Fruit fly (Drosophila melanogaster) whole organism, embryonic: Measurements from ENCODE around the gene eEF1alpha2.
A peak's percentile ranks its signal among the peaks of the same experiment; 100 is the strongest.

Experiments
- Awh ChIP-seq: fragments of 200-800 bp; sonication (Bioruptor generic); IDR thresholded peaks from 2 replicates; pipeline ENCODE4, ENCODE4 v1.3.6; 2022; ENCODE audit warnings: missing biosample characterization, missing genetic modification characterization
- CG1024 ChIP-seq: fragments of 200-800 bp; sonication (Bioruptor generic); IDR thresholded peaks from 2 replicates; pipeline ENCODE4 v1.3.6; 2022; ENCODE audit warnings: missing biosample characterization, missing genetic modification characterization
- CG12104 ChIP-seq: fragments of 200-800 bp; sonication (Bioruptor generic); optimal IDR thresholded peaks from 3 replicates; lab custom pipeline; 2016; ENCODE audit warnings: missing biosample characterization, missing genetic modification characterization
- CG14050 ChIP-seq: fragments of 200-800 bp; sonication (Bioruptor generic); IDR thresholded peaks from 3 replicates; pipeline ENCODE4 v1.3.6; 2022; ENCODE audit warnings: missing biosample characterization, missing genetic modification characterization
- CG15269 ChIP-seq: fragments of 200-800 bp; sonication (Bioruptor generic); optimal IDR thresholded peaks from 2 replicates; lab custom pipeline; 2018; ENCODE audit warnings: missing biosample characterization, mild to moderate bottlenecking, missing genetic modification characterization, moderate library complexity
- CG17612 ChIP-seq: fragments of 200-800 bp; sonication (Bioruptor generic); IDR thresholded peaks from 2 replicates; pipeline ENCODE4 v1.3.6; 2022; ENCODE audit warnings: missing biosample characterization, missing genetic modification characterization
- CG17912 ChIP-seq: fragments of 200-800 bp; sonication (Bioruptor generic); optimal IDR thresholded peaks from 2 replicates; lab custom pipeline; 2018; ENCODE audit warnings: missing biosample characterization, mild to moderate bottlenecking, missing genetic modification characterization
- CG2120 ChIP-seq: fragments of 200-800 bp; sonication (Bioruptor generic); optimal IDR thresholded peaks from 3 replicates; lab custom pipeline; 2016; ENCODE audit warnings: missing biosample characterization, missing genetic modification characterization
- CG2678 ChIP-seq: fragments of 200-800 bp; sonication (Bioruptor generic); optimal IDR thresholded peaks from 3 replicates; lab custom pipeline; 2019; ENCODE audit warnings: missing biosample characterization, mild to moderate bottlenecking, missing genetic modification characterization, moderate library complexity
- CG31365 ChIP-seq: fragments of 200-800 bp; sonication (Bioruptor generic); optimal IDR thresholded peaks from 2 replicates; lab custom pipeline; 2018; ENCODE audit warnings: missing biosample characterization, mild to moderate bottlenecking, missing genetic modification characterization
- CG43689 ChIP-seq: fragments of 200-800 bp; sonication (Bioruptor generic); IDR thresholded peaks from 2 replicates; pipeline ENCODE4 v1.3.6; 2022; ENCODE audit warnings: missing biosample characterization, missing genetic modification characterization
- CG4404 ChIP-seq: fragments of 200-800 bp; sonication (Bioruptor generic); IDR thresholded peaks from 2 replicates; pipeline ENCODE4 v1.3.6; 2022; ENCODE audit warnings: missing biosample characterization, missing genetic modification characterization
- CG4424 ChIP-seq: fragments of 200-800 bp; sonication (Bioruptor generic); optimal IDR thresholded peaks from 3 replicates; lab custom pipeline; 2016; ENCODE audit warnings: missing biosample characterization, missing genetic modification characterization
- CG4617 ChIP-seq: fragments of 200-800 bp; sonication (Bioruptor generic); optimal IDR thresholded peaks from 3 replicates; lab custom pipeline; 2016; ENCODE audit warnings: missing biosample characterization, missing genetic modification characterization, borderline replicate concordance
- CG5953 ChIP-seq: fragments of 200-800 bp; sonication (Bioruptor generic); IDR thresholded peaks from 2 replicates; pipeline ENCODE4 v1.3.6; 2022; ENCODE audit warnings: missing biosample characterization, missing genetic modification characterization
- CG6175 ChIP-seq: fragments of 200-800 bp; sonication (Bioruptor generic); IDR thresholded peaks from 3 replicates; pipeline ENCODE4 v1.3.6; 2022; ENCODE audit warnings: missing biosample characterization, missing genetic modification characterization
- CG6272 ChIP-seq: fragments of 200-800 bp; sonication (Bioruptor generic); IDR thresholded peaks from 2 replicates; pipeline ENCODE4 v1.3.6; 2022; ENCODE audit warnings: missing biosample characterization, missing genetic modification characterization
- CG6654 ChIP-seq: fragments of 200-800 bp; sonication (Bioruptor generic); optimal IDR thresholded peaks from 2 replicates; lab custom pipeline; 2017; ENCODE audit warnings: missing biosample characterization, mild to moderate bottlenecking, missing genetic modification characterization
- CG9215 ChIP-seq: fragments of 200-800 bp; sonication (Bioruptor generic); IDR thresholded peaks from 2 replicates; pipeline ENCODE4 v1.3.6; 2022; ENCODE audit warnings: missing biosample characterization, missing genetic modification characterization
- CG9932 ChIP-seq: fragments of 200-800 bp; sonication (Bioruptor generic); IDR thresholded peaks from 2 replicates; pipeline ENCODE4 v1.3.6; 2022; ENCODE audit warnings: missing biosample characterization, missing genetic modification characterization
- Camta ChIP-seq: fragments of 200-800 bp; sonication (Bioruptor generic); optimal IDR thresholded peaks from 2 replicates; lab custom pipeline; 2016; ENCODE audit warnings: missing biosample characterization, missing genetic modification characterization
- Hand ChIP-seq: fragments of 200-800 bp; sonication (Bioruptor generic); optimal IDR thresholded peaks from 2 replicates; lab custom pipeline; 2017; ENCODE audit warnings: mild to moderate bottlenecking, missing biosample characterization, missing genetic modification reagents, missing genetic modification characterization
- Hmx ChIP-seq: fragments of 200-800 bp; sonication (Bioruptor generic); optimal IDR thresholded peaks from 2 replicates; lab custom pipeline; 2016; ENCODE audit warnings: missing biosample characterization, missing genetic modification characterization
- Hr3 ChIP-seq: fragments of 200-800 bp; sonication (Bioruptor generic); optimal IDR thresholded peaks from 3 replicates; lab custom pipeline; 2016; ENCODE audit warnings: missing biosample characterization, missing genetic modification characterization
- Hr39 ChIP-seq: fragments of >200 bp; optimal IDR thresholded peaks from 2 replicates; lab custom pipeline; 2017
- Jarid2 ChIP-seq: fragments of 200-800 bp; sonication (Bioruptor generic); optimal IDR thresholded peaks from 3 replicates; lab custom pipeline; 2017; ENCODE audit warnings: mild to moderate bottlenecking, missing biosample characterization, missing genetic modification reagents, missing genetic modification characterization
- Mes4 ChIP-seq: fragments of 200-800 bp; sonication (Bioruptor generic); optimal IDR thresholded peaks from 2 replicates; lab custom pipeline; 2016; ENCODE audit warnings: missing biosample characterization, missing genetic modification characterization
- Oli ChIP-seq: fragments of 200-800 bp; sonication (Bioruptor generic); optimal IDR thresholded peaks from 2 replicates; lab custom pipeline; 2018; ENCODE audit warnings: missing biosample characterization, mild to moderate bottlenecking, missing genetic modification characterization, moderate library complexity
- Sin3A ChIP-seq: fragments of >200 bp; optimal IDR thresholded peaks from 2 replicates; lab custom pipeline; 2018
- Spps ChIP-seq: fragments of 200-800 bp; sonication (Bioruptor generic); optimal IDR thresholded peaks from 2 replicates; lab custom pipeline; 2018; ENCODE audit warnings: missing biosample characterization, mild to moderate bottlenecking, missing genetic modification characterization
- YL-1 ChIP-seq: fragments of 200-800 bp; sonication (Bioruptor generic); optimal IDR thresholded peaks from 3 replicates; lab custom pipeline; 2017; ENCODE audit warnings: missing biosample characterization, mild to moderate bottlenecking, missing genetic modification characterization
- ac ChIP-seq: fragments of 200-800 bp; sonication (Bioruptor generic); optimal IDR thresholded peaks from 3 replicates; lab custom pipeline; 2017; ENCODE audit warnings: missing biosample characterization, mild to moderate bottlenecking, missing genetic modification characterization
- amos ChIP-seq: fragments of 200-800 bp; sonication (Bioruptor generic); IDR thresholded peaks from 2 replicates; pipeline ENCODE4 v1.3.6; 2022; ENCODE audit warnings: missing biosample characterization, missing genetic modification characterization; ENCODE audit not compliant: partially characterized antibody
- ase ChIP-seq: fragments of 200-800 bp; sonication (Bioruptor generic); IDR thresholded peaks from 3 replicates; pipeline ENCODE4 v1.3.6; 2022; ENCODE audit warnings: missing biosample characterization, missing genetic modification characterization
- az2 ChIP-seq: fragments of 200-800 bp; sonication (Bioruptor generic); optimal IDR thresholded peaks from 3 replicates; lab custom pipeline; 2016; ENCODE audit warnings: missing biosample characterization, missing genetic modification characterization
- bbx ChIP-seq: fragments of 200-800 bp; sonication (Bioruptor generic); IDR thresholded peaks from 2 replicates; pipeline ENCODE4 v1.3.6; 2022; ENCODE audit warnings: missing biosample characterization, missing genetic modification characterization; ENCODE audit not compliant: partially characterized antibody
- gce ChIP-seq: fragments of 200-800 bp; sonication (Bioruptor generic); IDR thresholded peaks from 3 replicates; pipeline ENCODE4 v1.3.6; 2022; ENCODE audit warnings: missing biosample characterization, missing genetic modification characterization
- gcm2 ChIP-seq: fragments of 200-800 bp; sonication (Bioruptor generic); optimal IDR thresholded peaks from 2 replicates; lab custom pipeline; 2016; ENCODE audit warnings: missing biosample characterization, missing genetic modification characterization
- gsb ChIP-seq: fragments of 200-800 bp; sonication (Bioruptor generic); IDR thresholded peaks from 2 replicates; pipeline ENCODE4 v1.3.6; 2022; ENCODE audit warnings: missing biosample characterization, missing genetic modification characterization
- hkb ChIP-seq, 2 experiments: fragments of 200-800 bp in 1 of 2; fragments of >200 bp in 1 of 2; sonication (Bioruptor generic) in 1 of 2; IDR thresholded peaks in 1 of 2; optimal IDR thresholded peaks in 1 of 2; 2 replicates each; pipeline versions ENCODE4 v1.3.6 to Lab custom; 2017 to 2022; ENCODE audit warnings: missing biosample characterization in 1 of 2, missing genetic modification characterization in 1 of 2
- jing ChIP-seq: fragments of 200-800 bp; sonication (Bioruptor generic); optimal IDR thresholded peaks from 2 replicates; lab custom pipeline; 2018; ENCODE audit warnings: missing biosample characterization, mild to moderate bottlenecking, missing genetic modification characterization
- ken ChIP-seq: fragments of 200-800 bp; sonication (Bioruptor generic); IDR thresholded peaks from 3 replicates; pipeline ENCODE4 v1.3.6; 2022; ENCODE audit warnings: missing biosample characterization, missing genetic modification characterization
- lilli ChIP-seq: fragments of 200-800 bp; sonication (Bioruptor generic); optimal IDR thresholded peaks from 3 replicates; lab custom pipeline; 2016; ENCODE audit warnings: missing biosample characterization, missing genetic modification characterization
- otp ChIP-seq: fragments of 200-800 bp; sonication (Bioruptor generic); IDR thresholded peaks from 3 replicates; pipeline ENCODE4, ENCODE4 v1.3.6; 2022; ENCODE audit warnings: missing biosample characterization, missing genetic modification characterization
- pfk ChIP-seq: fragments of 200-800 bp; sonication (Bioruptor generic); optimal IDR thresholded peaks from 2 replicates; lab custom pipeline; 2018; ENCODE audit warnings: missing biosample characterization, mild to moderate bottlenecking, missing genetic modification characterization, moderate library complexity
- phol ChIP-seq: fragments of 200-800 bp; sonication (Bioruptor generic); optimal IDR thresholded peaks from 3 replicates; lab custom pipeline; 2018; ENCODE audit warnings: missing biosample characterization, mild to moderate bottlenecking, missing genetic modification characterization, moderate library complexity
- salm ChIP-seq: fragments of 200-800 bp; sonication (Bioruptor generic); optimal IDR thresholded peaks from 2 replicates; lab custom pipeline; 2018; ENCODE audit warnings: missing biosample characterization, mild to moderate bottlenecking, missing genetic modification characterization
- scrt ChIP-seq: fragments of 200-800 bp; sonication (Bioruptor generic); optimal IDR thresholded peaks from 2 replicates; lab custom pipeline; 2018; ENCODE audit warnings: missing biosample characterization, mild to moderate bottlenecking, missing genetic modification characterization, moderate library complexity
- so ChIP-seq: fragments of 200-800 bp; sonication (Bioruptor generic); IDR thresholded peaks from 3 replicates; pipeline ENCODE4 v1.3.6; 2022; ENCODE audit warnings: missing biosample characterization, missing genetic modification characterization
- sug ChIP-seq: fragments of 200-800 bp; optimal IDR thresholded peaks from 2 replicates; lab custom pipeline; 2019; ENCODE audit warnings: missing biosample characterization, mild to moderate bottlenecking, missing genetic modification characterization, moderate library complexity
- wor ChIP-seq: fragments of 200-800 bp; sonication (Bioruptor generic); IDR thresholded peaks from 2 replicates; pipeline ENCODE4 v1.3.6; 2022; ENCODE audit warnings: missing biosample characterization, missing genetic modification characterization

eEF1alpha2 gene

DNA sequence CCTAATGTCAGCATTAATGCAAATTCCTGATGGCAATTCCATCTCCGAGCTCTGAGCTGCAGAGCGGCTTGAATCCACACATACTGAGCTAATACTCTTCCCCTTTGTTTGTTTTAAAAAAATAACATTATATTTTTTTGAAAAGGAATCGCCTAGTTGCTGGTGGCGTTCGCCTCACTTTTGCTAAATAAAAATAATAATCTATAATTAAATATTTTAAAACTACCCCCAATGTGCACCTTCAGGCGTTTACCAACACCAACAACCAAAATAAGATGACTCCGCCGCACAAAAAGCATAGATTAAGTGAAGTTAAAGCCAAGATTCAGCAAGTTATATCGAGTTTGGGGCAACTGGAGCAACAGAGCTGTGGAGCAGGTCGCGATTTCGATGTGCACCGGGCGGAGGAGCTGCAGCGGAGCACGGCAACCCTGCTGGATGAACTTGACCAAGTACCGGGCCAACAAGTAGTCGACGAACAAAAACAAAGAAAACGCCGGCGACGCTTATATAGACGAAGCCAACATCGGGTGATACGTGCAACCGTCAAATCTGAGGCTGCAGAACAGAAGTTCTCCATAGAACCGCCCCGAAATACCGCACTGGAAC lies 5.9 kb downstream of the eEF1alpha2 start, which contains the start of gene CG1896 (continued):
- no peak; the same call in 1 of the 2 replicates for TF ChIP-seq CG4404 (GFP tag; lab: Robert Waterston, UW)
- TF ChIP-seq CG1024: 0 out of 2 replicates have a peak, but pooled peaks have one; percentile 29
- TF ChIP-seq CG17912 (GFP tag; lab: Kevin White, UChicago): no peak
- no peak for TF ChIP-seq ac (GFP tag; lab: Kevin White, UChicago)
- peak; percentile 20 for TF ChIP-seq sug (tag; lab: Kevin White, UChicago)
- TF ChIP-seq gcm2 (GFP tag; lab: Kevin White, UChicago): no peak
- no peak for TF ChIP-seq Hr39
- TF ChIP-seq ken (GFP tag; lab: Robert Waterston, UW): peak; percentile 67; the same call in 2 of the 3 replicates
- TF ChIP-seq CG9932: peak; percentile 48; the same call in 1 of the 2 replicates
- no peak for TF ChIP-seq Mes4 (GFP tag; lab: Kevin White, UChicago)
- TF ChIP-seq so (GFP tag; lab: Robert Waterston, UW): peak; percentile 69; the same call in 2 of the 3 replicates
- no peak for TF ChIP-seq Camta (GFP tag; lab: Kevin White, UChicago)
- no peak for TF ChIP-seq CG43689
- TF ChIP-seq otp (GFP tag; lab: Robert Waterston, UW): 0 out of 3 replicates have a peak, but pooled peaks have one; percentile 38
- TF ChIP-seq CG17612: no peak
- peak; percentile 53 for TF ChIP-seq phol (tag; lab: Kevin White, UChicago)
- TF ChIP-seq lilli (GFP tag; lab: Kevin White, UChicago): peak; percentile 40
- 0 out of 3 replicates have a peak, but pooled peaks have one; percentile 21 for TF ChIP-seq gce (GFP tag; lab: Robert Waterston, UW)
- TF ChIP-seq pfk (GFP tag; lab: Kevin White, UChicago): no peak
- no peak for TF ChIP-seq Awh (GFP tag; lab: Robert Waterston, UW)
- TF ChIP-seq CG6654 (GFP tag; lab: Kevin White, UChicago): peak; percentile 1
- peak; percentile 25 for TF ChIP-seq Oli (tag; lab: Kevin White, UChicago)
- no peak for TF ChIP-seq CG5953 (GFP tag; lab: Robert Waterston, UW)
- TF ChIP-seq CG4617 (GFP tag; lab: Kevin White, UChicago): peak; percentile 40
- 0 out of 3 replicates have a peak, but pooled peaks have one; percentile 24 for TF ChIP-seq CG14050 (GFP tag; lab: Robert Waterston, UW)
- TF ChIP-seq Hr3 (GFP tag; lab: Kevin White, UChicago): no peak
- TF ChIP-seq salm (tag; lab: Kevin White, UChicago): no peak
- no peak for TF ChIP-seq wor
- no peak for TF ChIP-seq jing
- TF ChIP-seq CG6175 (GFP tag; lab: Robert Waterston, UW): no peak
- no peak for TF ChIP-seq amos (GFP tag; lab: Robert Waterston, UW)
- TF ChIP-seq Spps (tag; lab: Kevin White, UChicago): peak; percentile 12
- no peak for TF ChIP-seq hkb (optimal IDR thresholded peaks at IDR 0.05; lab: Kevin White, UChicago)
- TF ChIP-seq hkb (GFP tag; IDR thresholded peaks at IDR 0.05; lab: Robert Waterston, UW): peak; percentile 52; the same call in 1 of the 2 replicates
- TF ChIP-seq CG12104 (GFP tag; lab: Kevin White, UChicago): peak; percentile 25
- TF ChIP-seq CG15269 (tag; lab: Kevin White, UChicago): peak; percentile 36
- TF ChIP-seq YL-1 (GFP tag; lab: Kevin White, UChicago): no peak
- TF ChIP-seq ase (GFP tag; lab: Robert Waterston, UW): no peak
- TF ChIP-seq bbx (GFP tag; lab: Robert Waterston, UW): 0 out of 2 replicates have a peak, but pooled peaks have one; percentile 14
- TF ChIP-seq Jarid2 (GFP tag; lab: Kevin White, UChicago): no peak
- TF ChIP-seq CG6272 (GFP tag; lab: Robert Waterston, UW): no peak
- no peak for TF ChIP-seq CG2678
- peak; percentile 50 for TF ChIP-seq CG2120
- no peak for TF ChIP-seq Sin3A (lab: Kevin White, UChicago)
- peak; percentile 59 for TF ChIP-seq scrt (GFP tag; lab: Kevin White, UChicago)
- peak; percentile 45 for TF ChIP-seq az2 (GFP tag; lab: Kevin White, UChicago)
- TF ChIP-seq CG31365: no peak
- TF ChIP-seq CG4424 (GFP tag; lab: Kevin White, UChicago): peak; percentile 52
- TF ChIP-seq Hand (GFP tag; lab: Kevin White, UChicago): no peak
- TF ChIP-seq gsb (GFP tag; lab: Robert Waterston, UW): no peak
- no peak for TF ChIP-seq CG9215 (GFP tag; lab: Robert Waterston, UW)
- TF ChIP-seq Hmx (GFP tag; lab: Kevin White, UChicago): no peak
